Fruit fly (Drosophila melanogaster) whole organism, embryonic: ENCODE measurements around the gene sip3.

Experiments
- Atf3 ChIP-seq: fragments of 200-800 bp; sonication (Bioruptor generic); optimal IDR thresholded peaks from 3 replicates; lab custom pipeline; 2016; ENCODE audit warnings: missing biosample characterization, missing genetic modification characterization
- CG10267 ChIP-seq: fragments of 200-800 bp; sonication (Bioruptor generic); optimal IDR thresholded peaks from 2 replicates; lab custom pipeline; 2018; ENCODE audit warnings: missing biosample characterization, mild to moderate bottlenecking, missing genetic modification characterization, moderate library complexity
- CG10979 ChIP-seq: fragments of 200-800 bp; sonication (Bioruptor generic); optimal IDR thresholded peaks from 2 replicates; lab custom pipeline; 2018; ENCODE audit warnings: missing biosample characterization, mild to moderate bottlenecking, missing genetic modification characterization, moderate library complexity
- CG11723 ChIP-seq: fragments of 200-800 bp; sonication (Bioruptor generic); optimal IDR thresholded peaks from 2 replicates; lab custom pipeline; 2017; ENCODE audit warnings: missing biosample characterization, mild to moderate bottlenecking, missing genetic modification characterization
- CG13296 ChIP-seq: fragments of 200-800 bp; sonication (Bioruptor generic); optimal IDR thresholded peaks from 3 replicates; lab custom pipeline; 2018; ENCODE audit warnings: missing biosample characterization, mild to moderate bottlenecking, missing genetic modification characterization
- CG14050 ChIP-seq: fragments of 200-800 bp; sonication (Bioruptor generic); IDR thresholded peaks from 3 replicates; pipeline ENCODE4 v1.3.6; 2022; ENCODE audit warnings: missing biosample characterization, missing genetic modification characterization
- CG14441 ChIP-seq: fragments of 200-800 bp; sonication (Bioruptor generic); IDR thresholded peaks from 2 replicates; pipeline ENCODE4 v1.3.6; 2022; ENCODE audit warnings: missing biosample characterization, missing genetic modification characterization
- CG15514 ChIP-seq: fragments of 200-800 bp; sonication (Bioruptor generic); optimal IDR thresholded peaks from 3 replicates; lab custom pipeline; 2017; ENCODE audit warnings: missing biosample characterization, missing genetic modification characterization, mild to moderate bottlenecking, moderate library complexity, missing genetic modification reagents
- CG17829 ChIP-seq: fragments of 200-800 bp; optimal IDR thresholded peaks from 2 replicates; lab custom pipeline; 2019; ENCODE audit warnings: missing biosample characterization, mild to moderate bottlenecking, missing genetic modification characterization, moderate library complexity
- CG18011 ChIP-seq: fragments of 200-800 bp; sonication (Bioruptor generic); optimal IDR thresholded peaks from 2 replicates; lab custom pipeline; 2017; ENCODE audit warnings: missing biosample characterization, missing genetic modification characterization, mild to moderate bottlenecking, moderate library complexity, missing genotype
- CG18262 ChIP-seq: fragments of 200-800 bp; optimal IDR thresholded peaks from 3 replicates; lab custom pipeline; 2019; ENCODE audit warnings: missing biosample characterization, mild to moderate bottlenecking, missing genetic modification characterization, moderate library complexity
- CG2120 ChIP-seq: fragments of 200-800 bp; sonication (Bioruptor generic); optimal IDR thresholded peaks from 3 replicates; lab custom pipeline; 2016; ENCODE audit warnings: missing biosample characterization, missing genetic modification characterization
- CG2199 ChIP-seq: fragments of 200-800 bp; sonication (Bioruptor generic); IDR thresholded peaks from 3 replicates; pipeline ENCODE4 v1.3.6; 2022; ENCODE audit warnings: missing biosample characterization, missing genetic modification characterization
- CG30403 ChIP-seq: fragments of 200-800 bp; sonication (Bioruptor generic); optimal IDR thresholded peaks from 3 replicates; lab custom pipeline; 2016; ENCODE audit warnings: missing biosample characterization, missing genetic modification characterization
- CG30431 ChIP-seq: fragments of 200-800 bp; sonication (Bioruptor generic); optimal IDR thresholded peaks from 2 replicates; lab custom pipeline; 2017; ENCODE audit warnings: missing biosample characterization, missing genetic modification characterization
- CG31441 ChIP-seq: fragments of 200-800 bp; sonication (Bioruptor generic); IDR thresholded peaks from 2 replicates; pipeline ENCODE4 v1.3.6; 2022; ENCODE audit warnings: missing biosample characterization, missing genetic modification characterization
- CG3281 ChIP-seq: fragments of 200-800 bp; sonication (Bioruptor generic); optimal IDR thresholded peaks from 3 replicates; lab custom pipeline; 2017; ENCODE audit warnings: missing biosample characterization, mild to moderate bottlenecking, missing genetic modification characterization
- CG33213 ChIP-seq: fragments of 200-800 bp; sonication (Bioruptor generic); optimal IDR thresholded peaks from 3 replicates; lab custom pipeline; 2016; ENCODE audit warnings: missing biosample characterization, missing genetic modification characterization
- CG3407 ChIP-seq: fragments of 200-800 bp; sonication (Bioruptor generic); optimal IDR thresholded peaks from 2 replicates; lab custom pipeline; 2018; ENCODE audit warnings: missing biosample characterization, mild to moderate bottlenecking, missing genetic modification characterization
- CG7271 ChIP-seq: fragments of 200-800 bp; sonication (Bioruptor generic); optimal IDR thresholded peaks from 2 replicates; lab custom pipeline; 2018; ENCODE audit warnings: missing biosample characterization, mild to moderate bottlenecking, missing genetic modification characterization, moderate library complexity
- CG7556 ChIP-seq: fragments of 200-800 bp; sonication (Bioruptor generic); optimal IDR thresholded peaks from 2 replicates; lab custom pipeline; 2017; ENCODE audit warnings: missing biosample characterization, mild to moderate bottlenecking, missing genetic modification characterization
- CG8281 ChIP-seq: fragments of 200-800 bp; sonication (Bioruptor generic); optimal IDR thresholded peaks from 2 replicates; lab custom pipeline; 2018; ENCODE audit warnings: missing biosample characterization, mild to moderate bottlenecking, missing genetic modification characterization, moderate library complexity
- CG8924 ChIP-seq: fragments of 200-800 bp; optimal IDR thresholded peaks from 3 replicates; lab custom pipeline; 2019; ENCODE audit warnings: missing biosample characterization, mild to moderate bottlenecking, missing genetic modification characterization, moderate library complexity
- CG9215 ChIP-seq: fragments of 200-800 bp; sonication (Bioruptor generic); IDR thresholded peaks from 2 replicates; pipeline ENCODE4 v1.3.6; 2022; ENCODE audit warnings: missing biosample characterization, missing genetic modification characterization
- Hmr ChIP-seq: fragments of 200-800 bp; sonication (Bioruptor generic); optimal IDR thresholded peaks from 3 replicates; lab custom pipeline; 2017; ENCODE audit warnings: mild to moderate bottlenecking, missing biosample characterization, missing genetic modification reagents, missing genetic modification characterization
- Kr ChIP-seq: fragments of 200-800 bp; sonication (Bioruptor generic); optimal IDR thresholded peaks from 2 replicates; lab custom pipeline; 2017; ENCODE audit warnings: missing biosample characterization, mild to moderate bottlenecking, missing genetic modification characterization
- Nf-YC ChIP-seq: fragments of 200-800 bp; optimal IDR thresholded peaks from 3 replicates; lab custom pipeline; 2019; ENCODE audit warnings: missing biosample characterization, mild to moderate bottlenecking, missing genetic modification characterization, moderate library complexity
- Rfx ChIP-seq: fragments of 200-800 bp; sonication (Bioruptor generic); IDR thresholded peaks from 2 replicates; pipeline ENCODE4 v1.3.6; 2022; ENCODE audit warnings: missing biosample characterization, missing genetic modification characterization
- chm ChIP-seq: fragments of 200-800 bp; sonication (Bioruptor generic); IDR thresholded peaks from 2 replicates; pipeline ENCODE4 v1.3.6; 2022; ENCODE audit warnings: missing biosample characterization, missing genetic modification characterization
- eyg ChIP-seq: fragments of 200-800 bp; sonication (Bioruptor generic); optimal IDR thresholded peaks from 3 replicates; lab custom pipeline; 2016; ENCODE audit warnings: missing biosample characterization, missing genetic modification characterization
- gsb-n ChIP-seq: fragments of 200-800 bp; sonication (Bioruptor generic); optimal IDR thresholded peaks from 3 replicates; lab custom pipeline; 2018; ENCODE audit warnings: missing biosample characterization, mild to moderate bottlenecking, missing genetic modification characterization
- hbn ChIP-seq: fragments of 200-800 bp; sonication (Bioruptor generic); IDR thresholded peaks from 2 replicates; pipeline ENCODE4 v1.3.6; 2022; ENCODE audit warnings: missing biosample characterization, missing genetic modification characterization; ENCODE audit not compliant: partially characterized antibody
- inv ChIP-seq: fragments of 200-800 bp; sonication (Bioruptor generic); IDR thresholded peaks from 2 replicates; pipeline ENCODE4 v1.3.6; 2022; ENCODE audit warnings: missing biosample characterization, missing genetic modification characterization; ENCODE audit not compliant: partially characterized antibody
- nau ChIP-seq: fragments of 200-800 bp; sonication (Bioruptor generic); optimal IDR thresholded peaks from 3 replicates; lab custom pipeline; 2017; ENCODE audit warnings: missing biosample characterization, mild to moderate bottlenecking, missing genetic modification characterization, missing genetic modification reagents
- nmo ChIP-seq: fragments of 200-800 bp; sonication (Bioruptor generic); optimal IDR thresholded peaks from 2 replicates; lab custom pipeline; 2018; ENCODE audit warnings: missing biosample characterization, mild to moderate bottlenecking, missing genetic modification characterization, moderate library complexity
- onecut ChIP-seq: fragments of 200-800 bp; sonication (Bioruptor generic); IDR thresholded peaks from 2 replicates; pipeline ENCODE4 v1.3.6; 2022; ENCODE audit warnings: missing biosample characterization, missing genetic modification characterization
- org-1 ChIP-seq: fragments of 200-800 bp; sonication (Bioruptor generic); optimal IDR thresholded peaks from 2 replicates; lab custom pipeline; 2017; ENCODE audit warnings: missing biosample characterization, missing genetic modification characterization
- pfk ChIP-seq: fragments of 200-800 bp; sonication (Bioruptor generic); optimal IDR thresholded peaks from 2 replicates; lab custom pipeline; 2018; ENCODE audit warnings: missing biosample characterization, mild to moderate bottlenecking, missing genetic modification characterization, moderate library complexity
- pho ChIP-seq: fragments of 200-800 bp; sonication (Bioruptor generic); optimal IDR thresholded peaks from 2 replicates; lab custom pipeline; 2016; ENCODE audit warnings: missing biosample characterization, missing genetic modification characterization
- ranshi ChIP-seq: fragments of 200-800 bp; sonication (Bioruptor generic); IDR thresholded peaks from 2 replicates; pipeline ENCODE4 v1.3.6; 2022; ENCODE audit warnings: missing biosample characterization, missing genetic modification characterization
- shn ChIP-seq: fragments of 200-800 bp; sonication (Bioruptor generic); optimal IDR thresholded peaks from 3 replicates; lab custom pipeline; 2016; ENCODE audit warnings: missing biosample characterization, missing genetic modification characterization
- sima ChIP-seq: fragments of 200-800 bp; sonication (Bioruptor generic); optimal IDR thresholded peaks from 2 replicates; lab custom pipeline; 2016; ENCODE audit warnings: missing biosample characterization, missing genetic modification characterization
- sna ChIP-seq: fragments of 200-800 bp; sonication (Bioruptor generic); IDR thresholded peaks from 2 replicates; pipeline ENCODE4 v1.3.6; 2022; ENCODE audit warnings: missing biosample characterization, missing genetic modification characterization; ENCODE audit not compliant: partially characterized antibody
- stwl ChIP-seq: fragments of 200-800 bp; sonication (Bioruptor generic); optimal IDR thresholded peaks from 3 replicates; lab custom pipeline; 2018; ENCODE audit warnings: missing biosample characterization, mild to moderate bottlenecking, missing genetic modification characterization, moderate library complexity
- tap ChIP-seq: fragments of 200-800 bp; optimal IDR thresholded peaks from 3 replicates; lab custom pipeline; 2019; ENCODE audit warnings: missing biosample characterization, mild to moderate bottlenecking, missing genetic modification characterization, moderate library complexity
- tgo ChIP-seq: fragments of 200-800 bp; sonication (Bioruptor generic); IDR thresholded peaks from 3 replicates; pipeline ENCODE4 v1.3.6; 2022; ENCODE audit warnings: missing biosample characterization, missing genetic modification characterization
- twi ChIP-seq: fragments of 200-800 bp; optimal IDR thresholded peaks from 2 replicates; lab custom pipeline; 2019; ENCODE audit warnings: missing biosample characterization, mild to moderate bottlenecking, missing genetic modification characterization, moderate library complexity
- unc-4 ChIP-seq: fragments of 200-800 bp; sonication (Bioruptor generic); IDR thresholded peaks from 2 replicates; pipeline ENCODE4 v1.3.6; 2022; ENCODE audit warnings: missing biosample characterization, missing genetic modification characterization; ENCODE audit not compliant: partially characterized antibody
- zen2 ChIP-seq: fragments of 200-800 bp; sonication (Bioruptor generic); IDR thresholded peaks from 3 replicates; pipeline ENCODE4 v1.3.6; 2022; ENCODE audit warnings: missing biosample characterization, missing genetic modification characterization; ENCODE audit not compliant: partially characterized antibody

The sip3 gene

DNA sequence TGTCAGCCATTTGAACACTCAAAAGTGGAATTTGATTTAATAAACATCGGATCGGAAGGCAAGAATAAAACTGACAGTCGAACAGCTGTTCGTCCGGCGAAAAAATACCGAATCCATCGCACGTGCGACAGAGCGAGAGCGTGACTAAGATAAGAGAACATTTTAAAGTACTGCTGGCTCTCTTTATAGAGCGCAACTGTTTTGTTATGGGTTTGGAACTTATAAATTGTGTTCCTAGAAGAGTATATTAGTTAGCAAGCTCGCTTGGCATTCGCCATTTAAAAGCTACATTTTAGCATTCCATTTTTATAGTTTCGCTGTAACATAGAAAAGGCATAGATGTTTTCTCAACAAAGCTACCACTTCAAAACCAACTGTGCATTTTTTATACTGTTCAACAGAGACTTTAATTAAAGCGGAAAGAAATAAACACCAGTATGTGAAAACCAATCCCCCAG, 38.1 kb downstream of the sip3 start, which contains the start of gene Rift:
TSS of gene Rift (minus strand) at position 114 of the 458 bp plus-strand sequence.
- TF ChIP-seq org-1 (GFP tag; lab: Kevin White, UChicago) (no peak), CG31441 (GFP tag; lab: Robert Waterston, UW) (no peak), Kr (GFP tag; lab: Kevin White, UChicago) (no peak), Atf3 (no peak), CG15514 (GFP tag; lab: Kevin White, UChicago) (peak; percentile 32), CG7556 (GFP tag; lab: Kevin White, UChicago) (peak; percentile 37), Rfx (peak; percentile 76), sima (no peak), pfk (GFP tag; lab: Kevin White, UChicago) (no peak), CG11723 (peak; percentile 32), sna (0 out of 2 replicates have a peak, but pooled peaks have one; percentile 36), tap (peak; percentile 32), eyg (GFP tag; lab: Kevin White, UChicago) (no peak), CG2120 (GFP tag; lab: Kevin White, UChicago) (peak; percentile 54), CG10267 (peak; percentile 30), stwl (peak; percentile 16), CG17829 (tag; lab: Kevin White, UChicago) (peak; percentile 31), CG7271 (tag; lab: Kevin White, UChicago) (no peak), chm (GFP tag; lab: Robert Waterston, UW) (0 out of 2 replicates have a peak, but pooled peaks have one; percentile 52), twi (tag; lab: Kevin White, UChicago) (no peak), hbn (peak; percentile 18; the same call in 1 of the 2 replicates), inv (GFP tag; lab: Robert Waterston, UW) (no peak), CG33213 (GFP tag; lab: Kevin White, UChicago) (peak; percentile 30), CG10979 (peak; percentile 22), CG30431 (no peak), pho (GFP tag; lab: Kevin White, UChicago) (peak; percentile 7), CG9215 (0 out of 2 replicates have a peak, but pooled peaks have one; percentile 18), zen2 (no peak), Nf-YC (tag; lab: Kevin White, UChicago) (peak; percentile 26), CG18262 (tag; lab: Kevin White, UChicago) (peak; percentile 24), tgo (peak; percentile 43; the same call in 1 of the 3 replicates), CG3281 (GFP tag; lab: Kevin White, UChicago) (peak; percentile 45), CG8924 (tag; lab: Kevin White, UChicago) (peak; percentile 48), CG18011 (GFP tag; lab: Kevin White, UChicago) (no peak), Hmr (GFP tag; lab: Kevin White, UChicago) (peak; percentile 38), CG3407 (no peak), onecut (GFP tag; lab: Robert Waterston, UW) (peak; percentile 6; the same call in 1 of the 2 replicates), shn (GFP tag; lab: Kevin White, UChicago) (peak; percentile 15), CG30403 (GFP tag; lab: Kevin White, UChicago) (peak; percentile 30), CG2199 (GFP tag; lab: Robert Waterston, UW) (0 out of 3 replicates have a peak, but pooled peaks have one; percentile 27), CG14441 (GFP tag; lab: Robert Waterston, UW) (peak; percentile 30; the same call in 1 of the 2 replicates), nmo (GFP tag; lab: Kevin White, UChicago) (peak; percentile 28), gsb-n (peak; percentile 1), unc-4 (GFP tag; lab: Robert Waterston, UW) (peak; percentile 49; the same call in 1 of the 2 replicates), CG13296 (GFP tag; lab: Kevin White, UChicago) (peak; percentile 24), CG8281 (tag; lab: Kevin White, UChicago) (no peak), nau (GFP tag; lab: Kevin White, UChicago) (peak; percentile 21), ranshi (GFP tag; lab: Robert Waterston, UW) (peak; percentile 25; the same call in 1 of the 2 replicates), CG14050 (GFP tag; lab: Robert Waterston, UW) (peak; percentile 30; the same call in 1 of the 3 replicates)
